Worm (Caenorhabditis elegans) whole organism, midembryonic: ENCODE data around the gene spdl-1.

Experiments
- flt-1 ChIP-seq: fragments of 200-800 bp; sonication (Bioruptor generic); IDR thresholded peaks from 2 replicates; pipeline ENCODE4 v1.3.6; 2022; ENCODE audit warnings: missing genetic modification characterization, missing compliant biosample characterization
- klf-2 ChIP-seq: fragments of 200-800 bp; sonication (Bioruptor generic); conservative IDR thresholded peaks from 2 replicates; pipeline ENCODE4 v1.3.6; 2022; ENCODE audit warnings: missing genetic modification reagents, missing genetic modification characterization, missing compliant biosample characterization
- ref-1 ChIP-seq: fragments of 200-800 bp; sonication (Bioruptor generic); conservative IDR thresholded peaks from 2 replicates; pipeline ENCODE4 v1.3.6; 2022; ENCODE audit warnings: missing genetic modification reagents, missing genetic modification characterization, missing compliant biosample characterization
- tab-1 ChIP-seq: fragments of 200-800 bp; sonication (Bioruptor generic); IDR thresholded peaks from 2 replicates; pipeline ENCODE4 v1.3.6; 2022; ENCODE audit warnings: missing genetic modification characterization, missing compliant biosample characterization

DNA sequence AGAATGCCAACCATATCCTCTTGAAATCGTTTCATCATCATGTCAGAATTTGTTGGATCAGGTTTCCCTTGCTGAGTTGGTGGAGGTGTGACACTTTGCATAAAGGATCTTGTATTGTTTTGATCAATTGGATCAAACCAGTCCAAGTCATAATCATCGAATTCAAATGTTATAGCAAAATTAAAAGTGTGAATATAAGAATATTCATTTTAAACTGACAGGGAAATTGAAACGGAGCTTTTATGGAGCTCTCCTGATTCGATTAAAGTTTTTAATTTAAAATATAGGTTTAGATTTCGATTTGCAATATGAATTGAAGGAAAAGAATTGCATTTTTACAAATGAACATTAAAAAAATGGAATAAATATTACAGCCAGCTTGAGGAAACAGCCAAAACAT, 17.8 kb upstream of the spdl-1 start, which contains the start of gene B0228.9:
- TF ChIP-seq flt-1 (GFP tag; lab: Robert Waterston, UW) (no peak), tab-1 (no peak), klf-2 (no peak), ref-1 (GFP tag; lab: Robert Waterston, UW) (no peak)
